Fruit fly (Drosophila melanogaster): ENCODE measurements around the gene CG43220.
A peak's percentile ranks its signal among the peaks of the same experiment; 100 is the strongest.

Gene CG43220

DNA sequence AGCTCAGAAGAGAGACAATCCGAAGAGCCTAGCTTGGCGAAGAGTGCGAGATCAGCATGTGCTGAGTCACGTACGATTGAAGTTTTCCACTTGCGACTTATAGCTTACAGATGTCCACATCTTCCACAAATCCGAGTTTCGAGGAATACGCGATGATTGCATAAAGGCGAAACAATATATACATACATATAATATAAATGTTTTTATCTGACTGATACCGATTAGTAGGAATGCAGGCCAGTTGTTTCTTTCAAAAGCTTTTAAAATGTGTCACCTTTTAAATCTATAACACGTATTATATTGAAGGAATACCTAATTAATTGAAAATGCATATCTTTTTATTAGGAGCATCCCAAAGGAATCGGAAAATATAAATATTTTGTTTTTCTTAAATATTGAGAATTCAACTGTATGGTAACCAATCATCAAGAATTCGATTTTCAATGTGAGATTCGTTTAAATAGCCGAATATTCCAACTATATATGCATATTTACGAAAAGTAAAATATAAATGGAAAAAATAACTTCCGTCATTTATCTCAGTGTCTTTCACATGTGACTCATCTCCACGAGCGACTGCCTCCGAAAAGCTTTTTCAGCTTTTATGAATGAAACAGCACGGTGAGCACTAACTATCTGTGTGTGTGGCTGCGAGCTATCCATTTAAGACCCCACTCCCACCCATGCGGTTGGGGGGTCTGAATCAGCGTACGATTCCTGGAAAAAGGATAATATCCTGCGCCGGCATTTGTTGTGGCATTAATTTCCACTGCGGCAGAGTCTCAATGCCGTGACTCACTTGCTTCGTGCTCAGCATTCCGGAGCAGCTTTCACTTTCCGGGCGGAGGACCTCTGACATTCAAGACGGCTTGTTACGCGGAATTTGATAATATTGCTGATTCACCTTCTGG, 35.6 kb upstream of the CG43220 start (continued):
- TF ChIP-seq CG4318 (GFP tag; optimal IDR thresholded peaks at IDR 0.05) = peak; percentile 47
- peak; percentile 49 for TF ChIP-seq CG8319 (GFP tag; optimal IDR thresholded peaks at IDR 0.05)
- peak; percentile 77 for TF ChIP-seq CG6792 (GFP tag; optimal IDR thresholded peaks at IDR 0.05)
- TF ChIP-seq fd85E (GFP tag; optimal IDR thresholded peaks at IDR 0.05) = peak; percentile 28
- peak; percentile 35 for TF ChIP-seq CG1621 (tag; optimal IDR thresholded peaks at IDR 0.05)
- TF ChIP-seq CG10631 (GFP tag; optimal IDR thresholded peaks at IDR 0.05) = peak; percentile 71
- peak; percentile 18 for TF ChIP-seq CG11902 (GFP tag; optimal IDR thresholded peaks at IDR 0.05)
- TF ChIP-seq CG11762 (GFP tag; optimal IDR thresholded peaks at IDR 0.05; ENCODE audit: insufficient read depth) = peak; percentile 62
- peak; percentile 86 for TF ChIP-seq CG34406 (GFP tag; optimal IDR thresholded peaks at IDR 0.05)
- TF ChIP-seq CG6808 (GFP tag; optimal IDR thresholded peaks at IDR 0.05) = peak; percentile 61

DNA sequence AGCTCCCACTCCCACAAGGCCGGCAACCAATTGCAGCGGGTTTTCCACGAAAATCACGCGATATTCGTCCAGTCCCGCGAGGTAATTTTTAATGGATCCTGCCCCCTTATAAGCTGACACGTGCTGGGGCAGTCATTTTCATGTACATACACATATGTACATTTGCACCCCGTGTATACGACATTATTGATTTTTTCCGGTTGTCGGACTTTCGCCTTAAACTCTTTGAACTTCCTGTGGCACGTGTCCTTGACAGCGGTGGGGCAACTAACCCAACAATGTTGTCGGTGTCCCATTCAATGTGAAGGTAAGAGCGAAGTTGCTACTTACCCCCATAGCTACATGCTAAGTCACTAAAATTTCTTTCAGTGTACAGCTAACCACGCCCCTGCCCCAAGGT, 34.3 kb upstream of the CG43220 start:
- TF ChIP-seq Smox (GFP tag; optimal IDR thresholded peaks at IDR 0.05) = no peak
- peak; percentile 62 for TF ChIP-seq svp (GFP tag)

DNA sequence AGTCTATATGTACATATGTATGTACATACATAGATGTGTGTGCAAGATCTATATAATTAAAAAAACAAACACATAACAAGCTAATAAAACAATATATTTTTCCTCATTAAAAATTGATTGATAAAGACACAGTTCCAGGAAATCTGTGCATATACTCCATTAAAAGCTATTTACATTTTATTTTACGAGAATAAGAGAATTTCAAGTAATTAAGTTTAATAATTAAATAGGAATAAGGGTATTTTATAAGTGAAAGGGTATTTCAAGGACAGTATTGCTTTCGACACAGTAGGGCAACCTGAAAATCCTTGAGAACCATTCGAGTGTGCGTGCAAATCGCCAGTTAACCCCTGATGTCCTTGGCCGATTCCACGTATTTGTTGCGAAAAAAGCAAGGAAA, 33.7 kb upstream of the CG43220 start, which contains the start of gene CG5050:
CG5050 (plus strand) TSS at position 301 of the 400 bp plus-strand sequence.
- TF ChIP-seq Eip78C (GFP tag) (peak; percentile 22), CG9139 (GFP tag; optimal IDR thresholded peaks at IDR 0.05) (no peak)

- TF ChIP-seq net (GFP tag; optimal IDR thresholded peaks at IDR 0.05) = no peak
- peak; percentile 40 for TF ChIP-seq Eip78C (GFP tag)
These were observed 30.5 kb upstream of the CG43220 start, which contains the start of gene SPH93 for dm6 chr2L:17455823-17456222. Gene SPH93, minus strand, starts transcription at chr2L:17455923.

DNA sequence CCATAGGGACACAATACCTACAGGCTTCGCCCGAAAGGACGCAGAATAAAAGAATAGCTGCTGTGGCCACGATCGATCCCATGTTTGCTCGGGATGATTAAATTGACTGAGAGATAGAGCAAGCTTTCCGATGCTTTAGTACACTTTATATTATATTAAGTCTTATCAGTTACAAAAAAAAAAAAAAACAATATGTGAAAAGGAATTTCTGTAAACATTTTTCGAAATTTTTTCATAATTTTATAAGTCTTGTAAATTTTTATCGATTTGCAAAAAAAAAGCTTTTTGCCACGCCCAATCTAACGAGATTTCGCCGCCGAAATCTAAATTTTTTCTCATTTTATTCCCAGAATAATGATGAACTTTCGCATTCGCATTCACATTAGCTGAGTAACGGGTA, 28.4 kb upstream of the CG43220 start, which contains the start of gene CG18563:
CG18563 (minus strand) TSS at position 101 of the 400 bp plus-strand sequence.
- TF ChIP-seq cyc (GFP tag; optimal IDR thresholded peaks at IDR 0.05) (no peak), topi (GFP tag; optimal IDR thresholded peaks at IDR 0.05) (no peak), OdsH (GFP tag; optimal IDR thresholded peaks at IDR 0.05) (no peak), esn (GFP tag; optimal IDR thresholded peaks at IDR 0.05) (no peak), Eip78C (GFP tag) (peak; percentile 23), fd59A (GFP tag; optimal IDR thresholded peaks at IDR 0.05) (no peak), CG1621 (tag; optimal IDR thresholded peaks at IDR 0.05) (no peak), svp (GFP tag) (no peak)

- TF ChIP-seq fkh (GFP tag; optimal IDR thresholded peaks at IDR 0.05) (no peak), eg (GFP tag; IDR thresholded peaks at IDR 0.05) (peak; percentile 89), CG31627 (GFP tag; optimal IDR thresholded peaks at IDR 0.05) (peak; percentile 49), salr (GFP tag; optimal IDR thresholded peaks at IDR 0.05) (peak; percentile 47 to 75), CG1621 (tag; optimal IDR thresholded peaks at IDR 0.05) (peak; percentile 78), CG16779 (tag; optimal IDR thresholded peaks at IDR 0.05) (peak; percentile 54), spab (GFP tag; optimal IDR thresholded peaks at IDR 0.05) (peak; percentile 64), CG4318 (GFP tag; optimal IDR thresholded peaks at IDR 0.05) (peak; percentile 80), Sox14 (GFP tag; optimal IDR thresholded peaks at IDR 0.05) (peak; percentile 80), ss (GFP tag; optimal IDR thresholded peaks at IDR 0.05) (no peak), CG9139 (GFP tag; optimal IDR thresholded peaks at IDR 0.05) (peak; percentile 38), CG8632 (GFP tag; optimal IDR thresholded peaks at IDR 0.05) (peak; percentile 69), pdm3 (GFP tag; optimal IDR thresholded peaks at IDR 0.05) (peak; percentile 81), CG7368 (GFP tag; optimal IDR thresholded peaks at IDR 0.05) (peak; percentile 57), Smox (GFP tag; optimal IDR thresholded peaks at IDR 0.05) (no peak), CG11762 (GFP tag; optimal IDR thresholded peaks at IDR 0.05; ENCODE audit: insufficient read depth) (peak; percentile 59), CG11294 (GFP tag; IDR thresholded peaks at IDR 0.05) (peak; percentile 79), CG10631 (GFP tag; optimal IDR thresholded peaks at IDR 0.05) (peak; percentile 88), CG11902 (GFP tag; optimal IDR thresholded peaks at IDR 0.05) (peak; percentile 45), Hr4 (GFP tag; optimal IDR thresholded peaks at IDR 0.05) (peak; percentile 90), Hr39 (GFP tag; optimal IDR thresholded peaks at IDR 0.05) (peak; percentile 53), CG3032 (tag; optimal IDR thresholded peaks at IDR 0.05) (peak; percentile 79), dsx (GFP tag; optimal IDR thresholded peaks at IDR 0.05; ENCODE audit: poor library complexity, severe bottlenecking) (peak; percentile 71), CG6792 (GFP tag; optimal IDR thresholded peaks at IDR 0.05) (peak; percentile 71)
These were observed 20.3 kb upstream of the CG43220 start for dm6 chr2L:17465915-17466677.

Measured in whole organism, prepupa.